Comparison of ENCODE assay signal across 3 worm cellular contexts in the genomic region with DNA sequence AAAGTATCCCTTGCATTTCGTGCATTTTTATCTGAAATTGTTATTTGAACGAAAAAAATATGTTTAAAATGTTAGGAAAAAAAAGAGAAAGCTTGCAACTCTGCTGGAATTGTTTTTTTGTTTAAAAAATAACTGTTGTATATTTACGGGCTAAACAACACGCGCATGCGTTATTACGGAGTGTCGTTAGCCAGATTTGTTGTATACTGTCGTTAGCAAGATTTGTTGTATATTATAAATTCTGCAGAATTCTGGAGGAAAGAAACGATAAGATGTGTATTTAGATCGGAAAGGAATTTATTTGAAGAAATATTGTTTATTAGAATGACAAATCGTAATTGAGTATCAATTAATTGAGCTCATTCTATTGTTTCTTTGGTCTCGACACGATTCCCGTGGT.
TF ChIP-seq lines count a peak whose summit lies in the region.

A gene (minus strand): TSS at position 31 of the 400 bp plus-strand sequence.

TF ChIP-seq in whole organism, L1 larva, 84 proteins besides CTCF, POLR2A, EP300 and RAD21 (continued from another document):
- TF ChIP-seq blmp-1 (tag; optimal IDR thresholded peaks at IDR 0.05; lab: Kevin White, UChicago), result peak; percentile 44
- TF ChIP-seq mep-1 (tag; optimal IDR thresholded peaks at IDR 0.05; lab: Kevin White, UChicago), result peak; percentile 60
- TF ChIP-seq xbp-1 (tag; optimal IDR thresholded peaks at IDR 0.05; lab: Kevin White, UChicago), result peak; percentile 0
- TF ChIP-seq rnt-1 (tag; optimal IDR thresholded peaks at IDR 0.05; lab: Kevin White, UChicago), result peak; percentile 12
- TF ChIP-seq lin-14 (GFP tag; optimal IDR thresholded peaks at IDR 0.05; lab: Kevin White, UChicago), result peak; percentile 14
- peak; percentile 45 to 59 for TF ChIP-seq efl-1 (optimal IDR thresholded peaks at IDR 0.05; lab: Kevin White, UChicago)
- peak; percentile 51 to 95 for TF ChIP-seq efl-1 (GFP tag; optimal IDR thresholded peaks at IDR 0.05 in 1 of 2; lab: Kevin White, UChicago)
- no peak for TF ChIP-seq unc-86 (tag; optimal IDR thresholded peaks at IDR 0.05; lab: Kevin White, UChicago)
- peak; percentile 25 for TF ChIP-seq snu-23 (GFP tag; optimal IDR thresholded peaks at IDR 0.05; lab: Kevin White, UChicago)
- peak; percentile 16 for TF ChIP-seq C04F5.9 (tag; optimal IDR thresholded peaks at IDR 0.05; lab: Kevin White, UChicago)
- TF ChIP-seq pag-3 (tag; optimal IDR thresholded peaks at IDR 0.05; lab: Kevin White, UChicago; ENCODE audit: borderline replicate concordance, insufficient read depth), result no peak
- TF ChIP-seq nhr-71 (tag; optimal IDR thresholded peaks at IDR 0.05; lab: Kevin White, UChicago), result peak; percentile 7
- TF ChIP-seq mef-2 (tag; optimal IDR thresholded peaks at IDR 0.05; lab: Kevin White, UChicago), result no peak
- peak; percentile 50 to 68 for TF ChIP-seq lin-35 (GFP tag; optimal IDR thresholded peaks at IDR 0.05; lab: Kevin White, UChicago)

TF ChIP-seq in whole organism, L2 larva, 48 proteins besides CTCF, POLR2A, EP300 and RAD21 (continued from another document):
- no peak for TF ChIP-seq nhr-25 (tag; optimal IDR thresholded peaks at IDR 0.05; lab: Kevin White, UChicago)
- no peak for TF ChIP-seq nhr-237 (tag; optimal IDR thresholded peaks at IDR 0.05; lab: Kevin White, UChicago)
- peak; percentile 80 for TF ChIP-seq snpc-4 (tag; optimal IDR thresholded peaks at IDR 0.05; lab: Kevin White, UChicago)
- no peak for TF ChIP-seq zag-1 (tag; optimal IDR thresholded peaks at IDR 0.05; lab: Kevin White, UChicago)
- TF ChIP-seq gmeb-1 (tag; optimal IDR thresholded peaks at IDR 0.05; lab: Kevin White, UChicago), result peak; percentile 28
- TF ChIP-seq nhr-23 (tag; optimal IDR thresholded peaks at IDR 0.05; lab: Kevin White, UChicago), result no peak
- no peak for TF ChIP-seq crh-2 (tag; optimal IDR thresholded peaks at IDR 0.05; lab: Kevin White, UChicago)
- no peak for TF ChIP-seq ceh-16 (tag; optimal IDR thresholded peaks at IDR 0.05; lab: Kevin White, UChicago)
- no peak for TF ChIP-seq nhr-6 (tag; optimal IDR thresholded peaks at IDR 0.05; lab: Kevin White, UChicago)
- peak in 1 of 2 experiments; percentile 71 for TF ChIP-seq lsy-2 (tag; optimal IDR thresholded peaks at IDR 0.05; lab: Kevin White, UChicago)
- no peak for TF ChIP-seq lin-13 (GFP tag; optimal IDR thresholded peaks at IDR 0.05; lab: Kevin White, UChicago)
- peak; percentile 64 for TF ChIP-seq R02D3.7 (tag; optimal IDR thresholded peaks at IDR 0.05; lab: Kevin White, UChicago)
- TF ChIP-seq fos-1 (tag; optimal IDR thresholded peaks at IDR 0.05; lab: Kevin White, UChicago), result no peak
- TF ChIP-seq sem-4 (tag; optimal IDR thresholded peaks at IDR 0.05; lab: Kevin White, UChicago), result no peak
- no peak for TF ChIP-seq sma-3 (GFP tag; optimal IDR thresholded peaks at IDR 0.05; lab: Kevin White, UChicago)
- TF ChIP-seq mab-5 (tag; optimal IDR thresholded peaks at IDR 0.05; lab: Kevin White, UChicago), result no peak
- no peak for TF ChIP-seq mbf-1 (tag; optimal IDR thresholded peaks at IDR 0.05; lab: Kevin White, UChicago)
- no peak for TF ChIP-seq sma-9 (GFP tag; optimal IDR thresholded peaks at IDR 0.05; lab: Kevin White, UChicago)
- no peak for TF ChIP-seq sma-9 (tag; optimal IDR thresholded peaks at IDR 0.05; lab: Kevin White, UChicago)
- TF ChIP-seq unc-55 (GFP tag; optimal IDR thresholded peaks at IDR 0.05; lab: Kevin White, UChicago), result peak; percentile 71
- no peak for TF ChIP-seq lin-11 (tag; optimal IDR thresholded peaks at IDR 0.05; lab: Kevin White, UChicago)
- no peak for TF ChIP-seq ama-1 (optimal IDR thresholded peaks at IDR 0.05; lab: Kevin White, UChicago)
- peak; percentile 46 for TF ChIP-seq nhr-129 (tag; optimal IDR thresholded peaks at IDR 0.05; lab: Kevin White, UChicago)
- no peak for TF ChIP-seq ZK546.5 (tag; optimal IDR thresholded peaks at IDR 0.05; lab: Kevin White, UChicago)
- no peak for TF ChIP-seq ztf-4 (tag; optimal IDR thresholded peaks at IDR 0.05; lab: Kevin White, UChicago)
- no peak for TF ChIP-seq lin-39 (tag; optimal IDR thresholded peaks at IDR 0.05; lab: Kevin White, UChicago)
- no peak for TF ChIP-seq Y55F3AM.14 (GFP tag; optimal IDR thresholded peaks at IDR 0.05; lab: Kevin White, UChicago)

TF ChIP-seq in whole organism, L4 larva, 104 proteins besides CTCF, POLR2A, EP300 and RAD21 (continued from another document):
- TF ChIP-seq lin-39 (tag; optimal IDR thresholded peaks at IDR 0.05; lab: Kevin White, UChicago), result no peak
- peak; percentile 44 for TF ChIP-seq aha-1 (tag; lab: Kevin White, UChicago)
- no peak for TF ChIP-seq gei-8 (GFP tag; optimal IDR thresholded peaks at IDR 0.05; lab: Kevin White, UChicago)
- TF ChIP-seq dpl-1 (GFP tag; optimal IDR thresholded peaks at IDR 0.05; lab: Kevin White, UChicago), result peak; percentile 29
- peak in 1 of 2 experiments; percentile 70 for TF ChIP-seq lsy-2 (tag; optimal IDR thresholded peaks at IDR 0.05; lab: Kevin White, UChicago)
- no peak for TF ChIP-seq snpc-4 (tag; optimal IDR thresholded peaks at IDR 0.05; lab: Kevin White, UChicago)
- TF ChIP-seq ceh-44 (GFP tag; IDR thresholded peaks at IDR 0.05; lab: Robert Waterston, UW), result no peak
- no peak for TF ChIP-seq F26F4.8 (GFP tag; conservative IDR thresholded peaks at IDR 0.05; lab: Robert Waterston, UW)
- TF ChIP-seq F49E8.2 (tag; optimal IDR thresholded peaks at IDR 0.05; lab: Kevin White, UChicago; ENCODE audit: borderline replicate concordance), result no peak
TF ChIP-seq in whole organism, L4 larva: peak in this region for 7.
